Worm (Caenorhabditis elegans) whole organism, L4 larva: ENCODE data around the gene F02H6.7.
A peak's percentile ranks its signal among the peaks of the same experiment; 100 is the strongest.

Source experiments
- D1046.2 ChIP-seq: fragments of 200-800 bp; sonication (Bioruptor generic); IDR thresholded peaks from 2 replicates; pipeline ENCODE4 v1.3.6; 2022; ENCODE audit warnings: missing genetic modification characterization, missing compliant biosample characterization
- F10B5.3 ChIP-seq: sonication (generic microtip); optimal IDR thresholded peaks from 2 replicates; lab custom pipeline; 2016; ENCODE audit warnings: mild to moderate bottlenecking, missing genetic modification characterization, missing compliant biosample characterization
- F26F4.8 ChIP-seq: fragments of 200-800 bp; sonication (Bioruptor generic); conservative IDR thresholded peaks from 2 replicates; pipeline ENCODE4 v1.3.6; 2022; ENCODE audit warnings: missing genetic modification characterization, missing compliant biosample characterization
- F37D6.2 ChIP-seq: sonication (generic microtip); optimal IDR thresholded peaks from 2 replicates; lab custom pipeline; 2016; ENCODE audit warnings: mild to moderate bottlenecking, missing genetic modification characterization, missing compliant biosample characterization
- F44E2.7 ChIP-seq: fragments of 200-800 bp; sonication (Bioruptor generic); IDR thresholded peaks from 2 replicates; pipeline ENCODE4 v2.1.2; 2022; ENCODE audit warnings: missing genetic modification characterization, missing compliant biosample characterization
- F49E8.2 ChIP-seq: sonication (generic microtip); optimal IDR thresholded peaks from 2 replicates; lab custom pipeline; 2016; ENCODE audit warnings: missing compliant biosample characterization, mild to moderate bottlenecking, missing genetic modification characterization, borderline replicate concordance
- T26A8.4 ChIP-seq: fragments of 200-800 bp; sonication (Bioruptor generic); IDR thresholded peaks from 2 replicates; pipeline ENCODE4 v1.3.6; 2022; ENCODE audit warnings: missing genetic modification characterization, missing compliant biosample characterization
- Y48G9A.11 ChIP-seq: fragments of 200-800 bp; sonication (Bioruptor generic); IDR thresholded peaks from 2 replicates; pipeline ENCODE4 v1.3.6; 2022; ENCODE audit warnings: missing genetic modification reagents, missing genetic modification characterization, missing compliant biosample characterization
- ZK337.2 ChIP-seq: fragments of 200-800 bp; sonication (Bioruptor generic); IDR thresholded peaks from 2 replicates; pipeline ENCODE4 v1.3.6; 2022; ENCODE audit warnings: missing genetic modification reagents, missing genetic modification characterization, missing compliant biosample characterization
- aha-1 ChIP-seq: fragments of 150-350 bp; peaks from one replicate; lab custom pipeline; 2014; ENCODE audit warnings: missing biosample characterization, missing genetic modification characterization
- aly-2 ChIP-seq: sonication (generic microtip); optimal IDR thresholded peaks from 2 replicates; lab custom pipeline; 2018; ENCODE audit warnings: missing biosample characterization, missing genetic modification characterization
- ama-1 ChIP-seq: fragments of 150-350 bp; optimal IDR thresholded peaks from 2 replicates; lab custom pipeline; 2014; ENCODE audit warnings: inconsistent platforms, mixed read lengths
- arid-1 ChIP-seq: fragments of 200-800 bp; sonication (Bioruptor generic); conservative IDR thresholded peaks from 2 replicates; pipeline ENCODE4 v1.3.6; 2022; ENCODE audit warnings: missing genetic modification reagents, missing genetic modification characterization, missing compliant biosample characterization
- daf-12 ChIP-seq: fragments of 150-350 bp; optimal IDR thresholded peaks from 2 replicates; lab custom pipeline; 2014; ENCODE audit warnings: missing biosample characterization, missing genetic modification reagents, missing genetic modification characterization
- dmd-9 ChIP-seq: fragments of 200-800 bp; sonication (Bioruptor generic); IDR thresholded peaks from 2 replicates; pipeline ENCODE4 v1.3.6; 2022; ENCODE audit warnings: missing genetic modification reagents, missing genetic modification characterization, missing compliant biosample characterization
- duxl-1 ChIP-seq: sonication (generic microtip); optimal IDR thresholded peaks from 2 replicates; lab custom pipeline; 2016; ENCODE audit warnings: mild to moderate bottlenecking, missing genetic modification characterization, moderate library complexity, missing compliant biosample characterization; ENCODE audit not compliant: poor library complexity
- egl-27 ChIP-seq: sonication (generic microtip); optimal IDR thresholded peaks from 3 replicates; lab custom pipeline; 2017; ENCODE audit warnings: missing biosample characterization, missing genetic modification reagents, missing genetic modification characterization
- egl-43 ChIP-seq: fragments of 200-800 bp; sonication (Bioruptor generic); IDR thresholded peaks from 2 replicates; pipeline ENCODE4 v1.3.6; 2022; ENCODE audit warnings: missing genetic modification reagents, missing genetic modification characterization, missing compliant biosample characterization
- fkh-10 ChIP-seq: fragments of 150-350 bp; optimal IDR thresholded peaks from 2 replicates; lab custom pipeline; 2014; ENCODE audit warnings: missing biosample characterization, missing genetic modification reagents, missing genetic modification characterization
- hif-1 ChIP-seq, 2 experiments: sonication (generic microtip); optimal IDR thresholded peaks; 2 replicates each; lab custom pipeline; 2016 to 2017; ENCODE audit warnings: missing compliant biosample characterization in 2 of 2, missing genetic modification characterization in 2 of 2, missing genetic modification reagents in 2 of 2, missing genotype in 2 of 2, mild to moderate bottlenecking in 1 of 2
- hlh-11 ChIP-seq: fragments of 200-800 bp; sonication (Bioruptor generic); optimal IDR thresholded peaks from 2 replicates; lab custom pipeline; 2018; ENCODE audit warnings: mild to moderate bottlenecking, missing genetic modification characterization, missing compliant biosample characterization
- lim-7 ChIP-seq: fragments of 200-800 bp; sonication (Bioruptor generic); IDR thresholded peaks from 2 replicates; pipeline ENCODE4 v1.3.6; 2022; ENCODE audit warnings: missing genetic modification characterization, missing compliant biosample characterization
- lin-13 ChIP-seq: fragments of 150-350 bp; optimal IDR thresholded peaks from 2 replicates; lab custom pipeline; 2014; ENCODE audit warnings: missing biosample characterization, missing genetic modification reagents, missing genetic modification characterization
- lin-29 ChIP-seq: fragments of 200-800 bp; sonication (Bioruptor generic); IDR thresholded peaks from 2 replicates; pipeline ENCODE4 v1.3.6; 2022; ENCODE audit warnings: missing genetic modification reagents, missing genetic modification characterization, missing compliant biosample characterization
- lin-39 ChIP-seq: fragments of 150-350 bp; optimal IDR thresholded peaks from 2 replicates; lab custom pipeline; 2014; ENCODE audit warnings: missing biosample characterization, missing genetic modification reagents, missing genetic modification characterization
- lir-3 ChIP-seq: sonication (generic microtip); optimal IDR thresholded peaks from 2 replicates; lab custom pipeline; 2016; ENCODE audit warnings: mild to moderate bottlenecking, missing genetic modification characterization, missing compliant biosample characterization
- mdl-1 ChIP-seq, 2 experiments: fragments of 150-350 bp in 1 of 2; sonication (generic microtip) in 1 of 2; optimal IDR thresholded peaks; 2 replicates each; lab custom pipeline; 2014 to 2017; ENCODE audit warnings: missing biosample characterization in 2 of 2, missing genetic modification characterization in 2 of 2
- mep-1 ChIP-seq: fragments of 150-350 bp; sonication (generic microtip); optimal IDR thresholded peaks from 3 replicates; lab custom pipeline; 2014; ENCODE audit warnings: missing biosample characterization, missing genetic modification characterization
- mes-2 ChIP-seq: sonication (generic microtip); optimal IDR thresholded peaks from 2 replicates; lab custom pipeline; 2016; ENCODE audit warnings: missing genotype, mild to moderate bottlenecking, missing genetic modification characterization, missing compliant biosample characterization; ENCODE audit not compliant: poor library complexity, severe bottlenecking
- nhr-76 ChIP-seq: fragments of 150-350 bp; optimal IDR thresholded peaks from 2 replicates; lab custom pipeline; 2014; ENCODE audit warnings: missing biosample characterization, missing genetic modification characterization
- nhr-77 ChIP-seq: fragments of 150-350 bp; optimal IDR thresholded peaks from 2 replicates; lab custom pipeline; 2014; ENCODE audit warnings: missing biosample characterization, missing genetic modification characterization
- set-16 ChIP-seq: fragments of 200-800 bp; sonication (Bioruptor generic); IDR thresholded peaks from 2 replicates; pipeline ENCODE4 v1.3.6; 2022; ENCODE audit warnings: missing genetic modification reagents, missing genetic modification characterization, missing compliant biosample characterization
- snpc-1.2 ChIP-seq: fragments of 200-800 bp; sonication (Bioruptor generic); IDR thresholded peaks from 2 replicates; pipeline ENCODE4 v1.3.6; 2022; ENCODE audit warnings: missing genetic modification reagents, missing genetic modification characterization, missing compliant biosample characterization
- snpc-4 ChIP-seq: fragments of 150-350 bp; optimal IDR thresholded peaks from 2 replicates; lab custom pipeline; 2014; ENCODE audit warnings: missing biosample characterization, missing genetic modification characterization
- spr-1 ChIP-seq: sonication (generic microtip); optimal IDR thresholded peaks from 2 replicates; lab custom pipeline; 2016; ENCODE audit warnings: mild to moderate bottlenecking, missing genetic modification characterization, missing compliant biosample characterization
- spr-3 ChIP-seq: fragments of 200-800 bp; sonication (Bioruptor generic); optimal IDR thresholded peaks from 2 replicates; lab custom pipeline; 2018; ENCODE audit warnings: mild to moderate bottlenecking, missing genetic modification characterization, missing compliant biosample characterization
- unc-62 ChIP-seq, 3 experiments: fragments of 150-350 bp in 1 of 3; sonication (generic microtip); optimal IDR thresholded peaks in 2 of 3; peaks in 1 of 3; 1 replicate in 1 of 3; 2 replicates in 2 of 3; lab custom pipeline; 2014 to 2017; ENCODE audit warnings: missing biosample characterization in 3 of 3, missing genetic modification characterization in 3 of 3, missing genetic modification reagents in 3 of 3, missing genotype in 1 of 3
- zag-1 ChIP-seq: fragments of 150-350 bp; optimal IDR thresholded peaks from 2 replicates; lab custom pipeline; 2014; ENCODE audit warnings: missing biosample characterization, missing genetic modification characterization
- zfp-2 ChIP-seq: sonication (generic microtip); optimal IDR thresholded peaks from 2 replicates; lab custom pipeline; 2016; ENCODE audit warnings: mild to moderate bottlenecking, missing genetic modification characterization, missing compliant biosample characterization
- ztf-11 ChIP-seq: fragments of 150-350 bp; optimal IDR thresholded peaks from 2 replicates; lab custom pipeline; 2014; ENCODE audit warnings: missing biosample characterization, missing genetic modification characterization

The F02H6.7 gene

DNA sequence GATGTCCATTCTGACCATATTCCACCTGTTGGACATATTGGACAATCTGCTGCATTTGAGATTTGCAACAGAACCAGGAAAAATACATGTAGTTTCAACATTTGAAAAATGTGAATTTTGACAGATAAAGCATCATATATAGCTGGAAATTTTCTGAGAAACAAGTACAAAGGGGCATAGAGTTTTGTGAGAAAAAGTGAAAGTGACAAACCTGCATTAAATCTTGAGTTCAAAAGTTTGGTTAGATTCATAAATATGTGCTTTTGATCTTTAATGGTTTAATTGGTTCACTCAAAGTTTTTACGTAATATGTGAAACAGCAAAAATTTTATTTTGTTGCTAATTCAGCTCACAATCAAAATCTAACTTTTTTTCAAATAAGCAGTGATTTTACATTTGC is at the start of gene F02H6.7:
F02H6.7 (minus strand) TSS at position 101 of the 400 bp plus-strand sequence.
- TF ChIP-seq ZK337.2 (no peak), lim-7 (GFP tag; lab: Robert Waterston, UW) (no peak), lin-13 (GFP tag; lab: Kevin White, UChicago) (no peak), hlh-11 (tag; lab: Kevin White, UChicago) (no peak), unc-62 (GFP tag; optimal IDR thresholded peaks at IDR 0.05 in 1 of 2; lab: Kevin White, UChicago) (no peak), unc-62 (tag; optimal IDR thresholded peaks at IDR 0.05; lab: Kevin White, UChicago) (no peak), mep-1 (tag; lab: Kevin White, UChicago) (no peak), T26A8.4 (GFP tag; lab: Robert Waterston, UW) (no peak), F10B5.3 (no peak), daf-12 (tag; lab: Kevin White, UChicago) (no peak), arid-1 (GFP tag; lab: Robert Waterston, UW) (no peak), zfp-2 (tag; lab: Kevin White, UChicago) (no peak), spr-3 (GFP tag; lab: Kevin White, UChicago) (no peak), ama-1 (lab: Kevin White, UChicago) (no peak), mes-2 (tag; lab: Kevin White, UChicago) (no peak), F37D6.2 (tag; lab: Kevin White, UChicago) (no peak), snpc-4 (tag; lab: Kevin White, UChicago) (no peak), lin-29 (GFP tag; lab: Robert Waterston, UW) (no peak), spr-1 (tag; lab: Kevin White, UChicago) (no peak), F49E8.2 (tag; lab: Kevin White, UChicago) (no peak), lin-39 (tag; lab: Kevin White, UChicago) (no peak)

DNA sequence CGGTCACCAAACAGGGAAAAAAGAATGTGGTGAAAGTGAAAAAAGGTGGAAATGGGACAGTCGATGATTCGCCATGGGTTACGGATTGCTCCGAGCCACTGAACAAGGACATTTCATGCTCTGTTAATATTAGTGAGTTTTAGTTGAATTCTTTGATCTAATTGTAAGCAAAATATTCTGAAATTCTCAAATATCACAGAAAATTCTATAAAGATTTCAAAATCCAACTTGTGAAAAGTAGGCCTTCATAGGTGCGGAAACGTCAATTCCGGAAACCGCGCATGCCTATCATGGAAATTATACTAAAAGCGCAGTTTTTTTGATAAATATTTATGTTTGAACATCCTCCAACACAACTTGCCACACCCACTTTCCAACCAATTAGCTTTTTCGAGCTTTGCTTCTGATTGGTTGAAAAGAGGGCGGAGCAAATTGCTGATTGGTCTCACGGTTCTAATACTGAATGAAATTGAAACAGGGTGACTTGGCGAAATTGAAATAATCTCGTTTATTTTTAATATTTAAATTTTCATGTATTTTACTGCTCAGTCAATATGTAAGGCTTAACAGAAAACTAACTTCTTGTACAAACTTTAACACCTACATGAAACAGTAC is 48.9 kb upstream of the F02H6.7 start:
- TF ChIP-seq ztf-11 (no peak), aha-1 (tag; lab: Kevin White, UChicago) (peak; percentile 91)

- TF ChIP-seq nhr-76 (tag; lab: Kevin White, UChicago) = no peak
Measured at ce11 chrIV:14276160-14276559, 48.2 kb upstream of the F02H6.7 start, which contains the start of gene ilcr-1. Gene ilcr-1 (plus strand): TSS chrIV:14276460.

DNA sequence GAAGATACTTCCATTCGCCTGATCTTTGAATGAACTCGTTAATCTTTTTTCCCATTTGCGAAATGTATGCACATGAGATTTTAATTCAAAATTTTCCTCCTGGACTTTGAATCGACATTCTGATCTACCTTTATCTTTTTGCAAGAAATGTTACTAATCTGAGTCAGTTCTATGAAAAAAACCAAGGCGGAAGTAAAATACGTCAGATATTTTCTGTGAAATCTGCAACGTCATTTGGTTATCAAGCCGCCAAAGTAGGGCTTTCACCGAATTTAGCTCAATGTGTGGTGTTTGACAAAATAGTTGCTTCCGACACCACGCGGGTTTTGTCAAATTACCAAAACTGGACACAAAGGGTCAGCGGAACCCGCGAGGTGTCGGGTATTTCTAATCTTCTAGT is 46.9 kb upstream of the F02H6.7 start:
- TF ChIP-seq mes-2 (tag; lab: Kevin White, UChicago) = no peak
- TF ChIP-seq aly-2 (tag; lab: Kevin White, UChicago) = no peak
- TF ChIP-seq nhr-77 (tag; lab: Kevin White, UChicago) = no peak
- no peak for TF ChIP-seq egl-27
- no peak for TF ChIP-seq egl-43 (GFP tag; lab: Robert Waterston, UW)
- no peak for TF ChIP-seq Y48G9A.11 (GFP tag; lab: Robert Waterston, UW)
- no peak for TF ChIP-seq lir-3 (tag; lab: Kevin White, UChicago)
- no peak for TF ChIP-seq set-16 (GFP tag; lab: Robert Waterston, UW)
- no peak for TF ChIP-seq fkh-10 (GFP tag; lab: Kevin White, UChicago)
- no peak for TF ChIP-seq F44E2.7
- TF ChIP-seq D1046.2 (GFP tag; lab: Robert Waterston, UW) = no peak
- TF ChIP-seq dmd-9 (GFP tag; lab: Robert Waterston, UW) = no peak
- TF ChIP-seq mep-1 (tag; lab: Kevin White, UChicago) = no peak
- no peak for TF ChIP-seq mdl-1 (tag; optimal IDR thresholded peaks at IDR 0.05; lab: Kevin White, UChicago)
- no peak for TF ChIP-seq F26F4.8
- TF ChIP-seq duxl-1 = no peak
- TF ChIP-seq zag-1 = no peak
- no peak for TF ChIP-seq hif-1 (tag; optimal IDR thresholded peaks at IDR 0.05; lab: Kevin White, UChicago)
- TF ChIP-seq lim-7 (GFP tag; lab: Robert Waterston, UW) = no peak
- TF ChIP-seq snpc-1.2 (GFP tag; lab: Robert Waterston, UW) = no peak
